Fruit fly (Drosophila melanogaster) whole organism, embryonic: ENCODE measurements around the gene Tim13.
A peak's percentile ranks its signal among the peaks of the same experiment; 100 is the strongest.

Experiments used
- Bteb2 ChIP-seq: fragments of 200-800 bp; sonication (Bioruptor generic); optimal IDR thresholded peaks from 2 replicates; lab custom pipeline; 2016; ENCODE audit warnings: missing biosample characterization, missing genetic modification characterization
- CG12391 ChIP-seq: fragments of 200-800 bp; sonication (Bioruptor generic); optimal IDR thresholded peaks from 3 replicates; lab custom pipeline; 2018; ENCODE audit warnings: missing biosample characterization, mild to moderate bottlenecking, missing genetic modification characterization, moderate library complexity
- CG15269 ChIP-seq: fragments of 200-800 bp; sonication (Bioruptor generic); optimal IDR thresholded peaks from 2 replicates; lab custom pipeline; 2018; ENCODE audit warnings: missing biosample characterization, mild to moderate bottlenecking, missing genetic modification characterization, moderate library complexity
- CG15514 ChIP-seq: fragments of 200-800 bp; sonication (Bioruptor generic); optimal IDR thresholded peaks from 3 replicates; lab custom pipeline; 2017; ENCODE audit warnings: missing biosample characterization, missing genetic modification characterization, mild to moderate bottlenecking, moderate library complexity, missing genetic modification reagents
- CG18599 ChIP-seq: fragments of 200-800 bp; sonication (Bioruptor generic); optimal IDR thresholded peaks from 3 replicates; lab custom pipeline; 2017; ENCODE audit warnings: missing biosample characterization, missing genetic modification characterization, mild to moderate bottlenecking, moderate library complexity, missing genetic modification reagents
- CG32767 ChIP-seq: fragments of 200-800 bp; sonication (Bioruptor generic); IDR thresholded peaks from 2 replicates; pipeline ENCODE4 v1.3.6; 2022; ENCODE audit warnings: missing biosample characterization, missing genetic modification characterization
- CG3281 ChIP-seq: fragments of 200-800 bp; sonication (Bioruptor generic); optimal IDR thresholded peaks from 3 replicates; lab custom pipeline; 2017; ENCODE audit warnings: missing biosample characterization, mild to moderate bottlenecking, missing genetic modification characterization
- CG33557 ChIP-seq: fragments of 200-800 bp; sonication (Bioruptor generic); optimal IDR thresholded peaks from 2 replicates; lab custom pipeline; 2019; ENCODE audit warnings: missing biosample characterization, mild to moderate bottlenecking, missing genetic modification characterization, moderate library complexity
- CG3726 ChIP-seq: fragments of 200-800 bp; sonication (Bioruptor generic); IDR thresholded peaks from 3 replicates; pipeline ENCODE4, ENCODE4 v1.3.6; 2022; ENCODE audit warnings: missing biosample characterization, missing genetic modification characterization
- CG7987 ChIP-seq: fragments of 200-800 bp; sonication (Bioruptor generic); optimal IDR thresholded peaks from 2 replicates; lab custom pipeline; 2018; ENCODE audit warnings: missing biosample characterization, mild to moderate bottlenecking, missing genetic modification characterization, moderate library complexity
- CG9215 ChIP-seq: fragments of 200-800 bp; sonication (Bioruptor generic); IDR thresholded peaks from 2 replicates; pipeline ENCODE4 v1.3.6; 2022; ENCODE audit warnings: missing biosample characterization, missing genetic modification characterization
- CG9817 ChIP-seq: fragments of 200-800 bp; sonication (Bioruptor generic); optimal IDR thresholded peaks from 2 replicates; lab custom pipeline; 2018; ENCODE audit warnings: missing biosample characterization, mild to moderate bottlenecking, missing genetic modification characterization, moderate library complexity
- CG9932 ChIP-seq: fragments of 200-800 bp; sonication (Bioruptor generic); IDR thresholded peaks from 2 replicates; pipeline ENCODE4 v1.3.6; 2022; ENCODE audit warnings: missing biosample characterization, missing genetic modification characterization
- CHES-1-like ChIP-seq: fragments of 200-800 bp; sonication (Bioruptor generic); optimal IDR thresholded peaks from 2 replicates; lab custom pipeline; 2016; ENCODE audit warnings: missing biosample characterization, missing genetic modification characterization
- Deaf1 ChIP-seq: fragments of 200-800 bp; optimal IDR thresholded peaks from 3 replicates; lab custom pipeline; 2019; ENCODE audit warnings: missing biosample characterization, mild to moderate bottlenecking, missing genetic modification characterization, moderate library complexity
- Dek ChIP-seq: fragments of 200-800 bp; sonication (Bioruptor generic); optimal IDR thresholded peaks from 3 replicates; lab custom pipeline; 2019; ENCODE audit warnings: missing biosample characterization, mild to moderate bottlenecking, missing genetic modification characterization, moderate library complexity
- Dref ChIP-seq: fragments of 200-800 bp; sonication (Bioruptor generic); IDR thresholded peaks from 2 replicates; pipeline ENCODE4 v1.3.6; 2022; ENCODE audit warnings: missing biosample characterization, missing genetic modification characterization
- E2f1 ChIP-seq: fragments of 200-800 bp; sonication (Bioruptor generic); IDR thresholded peaks from 2 replicates; pipeline ENCODE4 v1.3.6; 2022; ENCODE audit warnings: missing biosample characterization, missing genetic modification characterization
- Gug ChIP-seq: fragments of 200-800 bp; sonication (Bioruptor generic); IDR thresholded peaks from 4 replicates; pipeline ENCODE4 v1.3.6; 2022; ENCODE audit warnings: missing biosample characterization, missing genetic modification characterization
- HLH3B ChIP-seq: fragments of 200-800 bp; sonication (Bioruptor generic); IDR thresholded peaks from 2 replicates; pipeline ENCODE4 v1.3.6; 2022; ENCODE audit warnings: missing biosample characterization, missing genetic modification characterization
- HLHmδ ChIP-seq: fragments of 200-800 bp; sonication (Bioruptor generic); optimal IDR thresholded peaks from 2 replicates; lab custom pipeline; 2018; ENCODE audit warnings: missing biosample characterization, mild to moderate bottlenecking, missing genetic modification characterization, moderate library complexity
- Hr78 ChIP-seq, 2 experiments: fragments of 200-800 bp in 1 of 2; fragments of >200 bp in 1 of 2; sonication (Bioruptor generic) in 1 of 2; optimal IDR thresholded peaks; 2 replicates each; lab custom pipeline; 2017 to 2019; ENCODE audit warnings: missing biosample characterization in 2 of 2, missing genetic modification characterization in 2 of 2, mild to moderate bottlenecking in 1 of 2, moderate library complexity in 1 of 2
- MBD-R2 ChIP-seq: fragments of 200-800 bp; sonication (Bioruptor generic); IDR thresholded peaks from 2 replicates; pipeline ENCODE4 v1.3.6; 2022; ENCODE audit warnings: missing biosample characterization, missing genetic modification characterization
- Ravus ChIP-seq: fragments of 200-800 bp; sonication (Bioruptor generic); IDR thresholded peaks from 2 replicates; pipeline ENCODE4 v1.3.6; 2022; ENCODE audit warnings: missing biosample characterization, missing genetic modification characterization
- Sox100B ChIP-seq: fragments of 200-800 bp; sonication (Bioruptor generic); optimal IDR thresholded peaks from 3 replicates; lab custom pipeline; 2018; ENCODE audit warnings: missing biosample characterization, mild to moderate bottlenecking, missing genetic modification characterization
- cg ChIP-seq: fragments of 200-800 bp; sonication (Bioruptor generic); optimal IDR thresholded peaks from 3 replicates; lab custom pipeline; 2019; ENCODE audit warnings: missing biosample characterization, mild to moderate bottlenecking, missing genetic modification characterization, moderate library complexity
- dpn ChIP-seq, 2 experiments: fragments of 200-800 bp; sonication (Bioruptor generic); optimal IDR thresholded peaks; 3 replicates each; lab custom pipeline; 2016; ENCODE audit warnings: missing biosample characterization in 2 of 2, missing genetic modification characterization in 2 of 2
- fd3F ChIP-seq: fragments of 200-800 bp; sonication (Bioruptor generic); optimal IDR thresholded peaks from 2 replicates; lab custom pipeline; 2018; ENCODE audit warnings: missing biosample characterization, mild to moderate bottlenecking, missing genetic modification characterization, moderate library complexity
- fru ChIP-seq: fragments of >200 bp; optimal IDR thresholded peaks from 2 replicates; lab custom pipeline; 2017
- gce ChIP-seq: fragments of 200-800 bp; sonication (Bioruptor generic); IDR thresholded peaks from 3 replicates; pipeline ENCODE4 v1.3.6; 2022; ENCODE audit warnings: missing biosample characterization, missing genetic modification characterization
- gsb ChIP-seq: fragments of 200-800 bp; sonication (Bioruptor generic); IDR thresholded peaks from 2 replicates; pipeline ENCODE4 v1.3.6; 2022; ENCODE audit warnings: missing biosample characterization, missing genetic modification characterization
- ham ChIP-seq: fragments of 200-800 bp; sonication (Bioruptor generic); IDR thresholded peaks from 2 replicates; pipeline ENCODE4 v1.3.6; 2022; ENCODE audit warnings: missing biosample characterization, missing genetic modification characterization
- jing ChIP-seq: fragments of 200-800 bp; sonication (Bioruptor generic); optimal IDR thresholded peaks from 2 replicates; lab custom pipeline; 2018; ENCODE audit warnings: missing biosample characterization, mild to moderate bottlenecking, missing genetic modification characterization
- kah ChIP-seq: fragments of 200-800 bp; sonication (Bioruptor generic); optimal IDR thresholded peaks from 2 replicates; lab custom pipeline; 2018; ENCODE audit warnings: missing biosample characterization, mild to moderate bottlenecking, missing genetic modification characterization
- lola ChIP-seq, 3 experiments: fragments of >200 bp in 2 of 3; fragments of 200-800 bp in 1 of 3; sonication (Bioruptor generic) in 1 of 3; optimal IDR thresholded peaks; 2 replicates each; lab custom pipeline; 2017 to 2019; ENCODE audit warnings: missing biosample characterization in 3 of 3, missing genetic modification characterization in 3 of 3, mild to moderate bottlenecking in 1 of 3, moderate library complexity in 1 of 3
- mirr ChIP-seq: fragments of 200-800 bp; sonication (Bioruptor generic); optimal IDR thresholded peaks from 3 replicates; lab custom pipeline; 2018; ENCODE audit warnings: missing biosample characterization, mild to moderate bottlenecking, missing genetic modification characterization
- nmo ChIP-seq: fragments of 200-800 bp; sonication (Bioruptor generic); optimal IDR thresholded peaks from 2 replicates; lab custom pipeline; 2018; ENCODE audit warnings: missing biosample characterization, mild to moderate bottlenecking, missing genetic modification characterization, moderate library complexity
- oc ChIP-seq: fragments of 200-800 bp; sonication (Bioruptor generic); optimal IDR thresholded peaks from 2 replicates; lab custom pipeline; 2018; ENCODE audit warnings: missing biosample characterization, mild to moderate bottlenecking, missing genetic modification characterization, moderate library complexity
- org-1 ChIP-seq: fragments of 200-800 bp; sonication (Bioruptor generic); optimal IDR thresholded peaks from 2 replicates; lab custom pipeline; 2017; ENCODE audit warnings: missing biosample characterization, missing genetic modification characterization
- phol ChIP-seq: fragments of 200-800 bp; sonication (Bioruptor generic); optimal IDR thresholded peaks from 3 replicates; lab custom pipeline; 2018; ENCODE audit warnings: missing biosample characterization, mild to moderate bottlenecking, missing genetic modification characterization, moderate library complexity
- pzg ChIP-seq: fragments of 200-800 bp; sonication (Bioruptor generic); optimal IDR thresholded peaks from 3 replicates; lab custom pipeline; 2018; ENCODE audit warnings: missing biosample characterization, mild to moderate bottlenecking, missing genetic modification characterization, moderate library complexity
- repo ChIP-seq: fragments of 200-800 bp; sonication (Bioruptor generic); optimal IDR thresholded peaks from 2 replicates; lab custom pipeline; 2016; ENCODE audit warnings: missing biosample characterization, missing genetic modification characterization
- sc ChIP-seq, 3 experiments: fragments of >200 bp in 2 of 3; fragments of 200-800 bp in 1 of 3; sonication (Bioruptor generic) in 1 of 3; optimal IDR thresholded peaks; 2 replicates in 2 of 3; 3 replicates in 1 of 3; lab custom pipeline; 2017; ENCODE audit warnings: mild to moderate bottlenecking in 1 of 3, missing biosample characterization in 1 of 3, missing genetic modification characterization in 1 of 3, missing genetic modification reagents in 1 of 3
- tin ChIP-seq: fragments of 200-800 bp; sonication (Bioruptor generic); optimal IDR thresholded peaks from 3 replicates; lab custom pipeline; 2016; ENCODE audit warnings: missing biosample characterization, missing genetic modification characterization
- wdn ChIP-seq: fragments of 200-800 bp; sonication (Bioruptor generic); IDR thresholded peaks from 2 replicates; pipeline ENCODE4 v1.3.6; 2022; ENCODE audit warnings: missing biosample characterization, missing genetic modification characterization
- zen2 ChIP-seq: fragments of 200-800 bp; sonication (Bioruptor generic); IDR thresholded peaks from 3 replicates; pipeline ENCODE4 v1.3.6; 2022; ENCODE audit warnings: missing biosample characterization, missing genetic modification characterization; ENCODE audit not compliant: partially characterized antibody
- zf30C ChIP-seq: fragments of 200-800 bp; sonication (Bioruptor generic); optimal IDR thresholded peaks from 3 replicates; lab custom pipeline; 2018; ENCODE audit warnings: missing biosample characterization, mild to moderate bottlenecking, missing genetic modification characterization

Gene Tim13

dm6 chr3L:11819639-11820456 is 45.5 kb upstream of the Tim13 start:
- TF ChIP-seq wdn (GFP tag; lab: Robert Waterston, UW) (0 out of 2 replicates have a peak, but pooled peaks have one; percentile 38), nmo (GFP tag; lab: Kevin White, UChicago) (peak; percentile 26), phol (tag; lab: Kevin White, UChicago) (peak; percentile 19), zf30C (GFP tag; lab: Kevin White, UChicago) (no peak), mirr (GFP tag; lab: Kevin White, UChicago) (peak; percentile 54), Sox100B (GFP tag; lab: Kevin White, UChicago) (no peak), jing (GFP tag; lab: Kevin White, UChicago) (no peak), CG18599 (GFP tag; lab: Kevin White, UChicago) (peak; percentile 28), org-1 (GFP tag; lab: Kevin White, UChicago) (no peak), CHES-1-like (GFP tag; lab: Kevin White, UChicago) (no peak), CG12391 (tag; lab: Kevin White, UChicago) (peak; percentile 51), oc (tag; lab: Kevin White, UChicago) (peak; percentile 16), tin (GFP tag; lab: Kevin White, UChicago) (peak; percentile 4), fd3F (GFP tag; lab: Kevin White, UChicago) (peak; percentile 16), Ravus (GFP tag; lab: Robert Waterston, UW) (no peak), CG7987 (GFP tag; lab: Kevin White, UChicago) (peak; percentile 3), pzg (GFP tag; lab: Kevin White, UChicago) (no peak), HLH3B (GFP tag; lab: Robert Waterston, UW) (peak; percentile 42; the same call in 1 of the 2 replicates), CG33557 (no peak), CG9817 (tag; lab: Kevin White, UChicago) (peak; percentile 7), CG9932 (GFP tag; lab: Robert Waterston, UW) (peak; percentile 55), sc (optimal IDR thresholded peaks at IDR 0.05; lab: Kevin White, UChicago) (no peak), sc (GFP tag; optimal IDR thresholded peaks at IDR 0.05; lab: Kevin White, UChicago) (no peak), E2f1 (peak; percentile 30; the same call in 1 of the 2 replicates), CG3281 (GFP tag; lab: Kevin White, UChicago) (no peak), gce (peak; percentile 58; the same call in 1 of the 3 replicates), kah (GFP tag; lab: Kevin White, UChicago) (peak; percentile 44), zen2 (no peak), CG9215 (no peak), dpn (GFP tag; optimal IDR thresholded peaks at IDR 0.05; lab: Kevin White, UChicago) (peak; percentile 32 to 45), lola (GFP tag; optimal IDR thresholded peaks at IDR 0.05; lab: Kevin White, UChicago) (no peak), CG3726 (GFP tag; lab: Robert Waterston, UW) (peak; percentile 8; the same call in 1 of the 3 replicates), Hr78 (GFP tag; optimal IDR thresholded peaks at IDR 0.05; lab: Kevin White, UChicago) (peak in 1 of 2 experiments; percentile 85), cg (GFP tag; lab: Kevin White, UChicago) (peak; percentile 86), Dref (GFP tag; lab: Robert Waterston, UW) (no peak), CG32767 (GFP tag; lab: Robert Waterston, UW) (0 out of 2 replicates have a peak, but pooled peaks have one; percentile 32), MBD-R2 (GFP tag; lab: Robert Waterston, UW) (peak; percentile 40), fru (no peak), Bteb2 (GFP tag; lab: Kevin White, UChicago) (peak; percentile 27), CG15514 (GFP tag; lab: Kevin White, UChicago) (no peak), CG15269 (tag; lab: Kevin White, UChicago) (no peak), Dek (tag; lab: Kevin White, UChicago) (peak; percentile 5), repo (GFP tag; lab: Kevin White, UChicago) (no peak), ham (GFP tag; lab: Robert Waterston, UW) (no peak), Gug (GFP tag; lab: Robert Waterston, UW) (peak; percentile 29; the same call in 1 of the 4 replicates), HLHmδ (peak; percentile 62), gsb (GFP tag; lab: Robert Waterston, UW) (peak; percentile 32; the same call in 1 of the 2 replicates), Deaf1 (tag; lab: Kevin White, UChicago) (no peak)
